Fruit fly (Drosophila melanogaster) whole organism, embryonic: ENCODE data around the gene alphaCOP.

Source experiments
- CG12659 ChIP-seq: fragments of 200-800 bp; sonication (Bioruptor generic); optimal IDR thresholded peaks from 3 replicates; lab custom pipeline; 2017; ENCODE audit warnings: mild to moderate bottlenecking, missing biosample characterization, missing genetic modification reagents, missing genetic modification characterization
- CG6272 ChIP-seq: fragments of 200-800 bp; sonication (Bioruptor generic); IDR thresholded peaks from 2 replicates; pipeline ENCODE4 v1.3.6; 2022; ENCODE audit warnings: missing biosample characterization, missing genetic modification characterization
- CG7786 ChIP-seq: fragments of 200-800 bp; sonication (Bioruptor generic); optimal IDR thresholded peaks from 2 replicates; lab custom pipeline; 2016; ENCODE audit warnings: missing biosample characterization, missing genetic modification characterization
- exex ChIP-seq: fragments of 200-800 bp; sonication (Bioruptor generic); optimal IDR thresholded peaks from 4 replicates; lab custom pipeline; 2018; ENCODE audit warnings: missing biosample characterization, mild to moderate bottlenecking, missing genetic modification characterization, moderate library complexity
- slbo ChIP-seq: fragments of 200-800 bp; sonication (Bioruptor generic); IDR thresholded peaks from 2 replicates; pipeline ENCODE4 v1.3.6; 2022; ENCODE audit warnings: missing biosample characterization, missing genetic modification characterization
- zf30C ChIP-seq: fragments of 200-800 bp; sonication (Bioruptor generic); optimal IDR thresholded peaks from 3 replicates; lab custom pipeline; 2018; ENCODE audit warnings: missing biosample characterization, mild to moderate bottlenecking, missing genetic modification characterization

DNA sequence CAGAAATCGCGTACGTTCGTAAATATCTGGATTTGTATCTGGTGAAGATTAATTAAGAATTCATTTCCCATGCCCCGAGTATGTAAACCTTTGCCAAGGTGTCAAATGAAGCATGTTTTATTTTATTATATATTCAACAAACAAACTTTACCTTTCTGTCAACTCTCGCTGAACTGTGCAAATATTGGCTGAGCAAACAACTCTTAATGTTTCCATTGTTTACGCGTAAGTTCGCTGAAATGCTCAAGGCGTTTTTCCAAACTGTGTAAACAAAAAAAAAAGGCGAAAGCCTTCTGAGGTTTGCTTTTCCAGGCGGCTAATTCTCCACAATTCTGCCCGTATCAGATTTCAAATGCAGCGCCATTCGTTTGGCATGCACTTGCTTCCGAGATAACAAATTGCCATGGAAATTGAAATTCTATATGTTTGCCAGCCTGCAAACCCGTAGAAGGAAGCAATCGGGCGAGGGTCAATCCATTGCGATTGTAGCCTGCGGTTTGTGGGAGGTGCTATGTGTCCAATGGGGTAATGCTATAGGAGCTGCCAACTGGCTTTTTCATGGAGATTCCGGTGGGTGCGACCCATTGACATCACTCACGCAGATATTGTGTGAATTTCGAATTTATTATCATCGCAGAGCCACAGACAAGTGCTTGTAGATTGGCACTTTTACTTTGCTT, 53.2 kb downstream of the alphaCOP start:
- TF ChIP-seq CG7786 (peak; percentile 38), zf30C (GFP tag; lab: Kevin White, UChicago) (no peak), exex (tag; lab: Kevin White, UChicago) (peak; percentile 63), CG12659 (GFP tag; lab: Kevin White, UChicago) (peak; percentile 80), slbo (peak; percentile 33), CG6272 (GFP tag; lab: Robert Waterston, UW) (no peak)
